Fruit fly (Drosophila melanogaster): ENCODE data around the gene Cpr73D.

- TF ChIP-seq EcR (GFP tag; optimal IDR thresholded peaks at IDR 0.05) (no peak), psq (optimal IDR thresholded peaks at IDR 0.05) (no peak), Dll (optimal IDR thresholded peaks at IDR 0.05) (no peak)
These were observed 1.1 kb upstream of the Cpr73D start for dm6 chr3L:16958397-16959080.

Measured in whole organism.